Worm (Caenorhabditis elegans) whole organism, late embryonic: ENCODE results near the gene folr-1.

Source experiments
- C08G9.2 ChIP-seq: sonication (generic microtip); optimal IDR thresholded peaks from 2 replicates; lab custom pipeline; 2016; ENCODE audit warnings: mild to moderate bottlenecking, missing genetic modification characterization, moderate library complexity, missing compliant biosample characterization
- F13H6.1 ChIP-seq: sonication (generic microtip); optimal IDR thresholded peaks from 2 replicates; lab custom pipeline; 2016; ENCODE audit warnings: missing genetic modification characterization, missing compliant biosample characterization
- K09A11.1 ChIP-seq: sonication (generic microtip); optimal IDR thresholded peaks from 2 replicates; lab custom pipeline; 2017; ENCODE audit warnings: antibody characterized with exemption, mild to moderate bottlenecking, missing genetic modification characterization, missing compliant biosample characterization; ENCODE audit not compliant: insufficient read depth
- T23F11.4 ChIP-seq: fragments of 200-800 bp; sonication (Bioruptor generic); optimal IDR thresholded peaks from 2 replicates; lab custom pipeline; 2018; ENCODE audit warnings: mild to moderate bottlenecking, missing genetic modification characterization, missing compliant biosample characterization
- Y22D7AL.16 ChIP-seq: sonication (generic microtip); optimal IDR thresholded peaks from 2 replicates; lab custom pipeline; 2016; ENCODE audit warnings: missing genetic modification characterization, missing compliant biosample characterization
- ama-1 ChIP-seq: fragments of 150-350 bp; optimal IDR thresholded peaks from 2 replicates; lab custom pipeline; 2014
- ceh-14 ChIP-seq: sonication (generic microtip); optimal IDR thresholded peaks from 2 replicates; lab custom pipeline; 2016; ENCODE audit warnings: missing genotype, missing genetic modification characterization, missing compliant biosample characterization
- ceh-18 ChIP-seq: sonication (generic microtip); optimal IDR thresholded peaks from 2 replicates; lab custom pipeline; 2016; ENCODE audit warnings: missing genetic modification characterization, missing compliant biosample characterization
- ceh-19 ChIP-seq: fragments of 200-800 bp; sonication (Bioruptor generic); optimal IDR thresholded peaks from 2 replicates; lab custom pipeline; 2018; ENCODE audit warnings: mild to moderate bottlenecking, missing genetic modification characterization, missing compliant biosample characterization
- ceh-2 ChIP-seq: sonication (generic microtip); optimal IDR thresholded peaks from 2 replicates; lab custom pipeline; 2016; ENCODE audit warnings: missing genotype, missing genetic modification characterization, missing compliant biosample characterization
- ceh-22 ChIP-seq: sonication (generic microtip); optimal IDR thresholded peaks from 2 replicates; lab custom pipeline; 2017; ENCODE audit warnings: missing biosample characterization, missing genetic modification characterization
- ceh-31 ChIP-seq: sonication (generic microtip); optimal IDR thresholded peaks from 2 replicates; lab custom pipeline; 2016; ENCODE audit warnings: missing genetic modification characterization, missing compliant biosample characterization
- ceh-34 ChIP-seq: sonication (generic microtip); optimal IDR thresholded peaks from 2 replicates; lab custom pipeline; 2016; ENCODE audit warnings: mild to moderate bottlenecking, missing genetic modification characterization, missing compliant biosample characterization
- ceh-45 ChIP-seq: fragments of 200-800 bp; sonication (Bioruptor generic); IDR thresholded peaks from 2 replicates; pipeline ENCODE4 v1.3.6; 2022; ENCODE audit warnings: missing genetic modification reagents, missing genetic modification characterization, missing compliant biosample characterization
- che-1 ChIP-seq: sonication (generic microtip); optimal IDR thresholded peaks from 2 replicates; lab custom pipeline; 2016; ENCODE audit warnings: mild to moderate bottlenecking, missing genetic modification characterization, missing compliant biosample characterization
- dve-1 ChIP-seq: sonication (generic microtip); optimal IDR thresholded peaks from 2 replicates; lab custom pipeline; 2017; ENCODE audit warnings: antibody characterized with exemption, mild to moderate bottlenecking, missing genetic modification characterization, missing compliant biosample characterization
- elt-2 ChIP-seq: sonication (generic microtip); optimal IDR thresholded peaks from 2 replicates; lab custom pipeline; 2016; ENCODE audit warnings: missing genetic modification reagents, missing genetic modification characterization, missing compliant biosample characterization
- ets-4 ChIP-seq: sonication (generic microtip); optimal IDR thresholded peaks from 2 replicates; lab custom pipeline; 2016; ENCODE audit warnings: missing genetic modification characterization, missing compliant biosample characterization
- eyg-1 ChIP-seq: sonication (generic microtip); optimal IDR thresholded peaks from 2 replicates; lab custom pipeline; 2016; ENCODE audit warnings: missing genotype, missing genetic modification characterization, missing compliant biosample characterization
- fax-1 ChIP-seq: sonication (generic microtip); optimal IDR thresholded peaks from 2 replicates; lab custom pipeline; 2016; ENCODE audit warnings: missing genotype, missing genetic modification characterization, missing compliant biosample characterization
- fkh-6 ChIP-seq: sonication (generic microtip); optimal IDR thresholded peaks from 2 replicates; lab custom pipeline; 2016; ENCODE audit warnings: missing genetic modification characterization, missing compliant biosample characterization
- hlh-13 ChIP-seq: fragments of 200-800 bp; sonication (Bioruptor generic); optimal IDR thresholded peaks from 2 replicates; lab custom pipeline; 2018; ENCODE audit warnings: mild to moderate bottlenecking, missing genetic modification characterization, missing compliant biosample characterization
- hlh-30 ChIP-seq: sonication (generic microtip); optimal IDR thresholded peaks from 2 replicates; lab custom pipeline; 2017; ENCODE audit warnings: antibody characterized with exemption, missing genetic modification characterization, missing compliant biosample characterization; ENCODE audit not compliant: insufficient read depth
- hlh-6 ChIP-seq: sonication (generic microtip); optimal IDR thresholded peaks from 2 replicates; lab custom pipeline; 2016; ENCODE audit warnings: missing genotype, missing genetic modification characterization, missing compliant biosample characterization
- hlh-8 ChIP-seq: sonication (generic microtip); optimal IDR thresholded peaks from 2 replicates; lab custom pipeline; 2016; ENCODE audit warnings: missing genotype, missing genetic modification characterization, missing compliant biosample characterization
- madf-2 ChIP-seq: sonication (generic microtip); optimal IDR thresholded peaks from 2 replicates; lab custom pipeline; 2017; ENCODE audit warnings: missing genetic modification characterization, missing compliant biosample characterization
- nfya-1 ChIP-seq: sonication (generic microtip); optimal IDR thresholded peaks from 2 replicates; lab custom pipeline; 2017; ENCODE audit warnings: missing genetic modification characterization, mild to moderate bottlenecking, missing compliant biosample characterization, antibody characterized with exemption, moderate library complexity
- nhr-232 ChIP-seq: sonication (generic microtip); optimal IDR thresholded peaks from 2 replicates; lab custom pipeline; 2016; ENCODE audit warnings: missing genetic modification characterization, missing compliant biosample characterization
- odd-2 ChIP-seq: sonication (generic microtip); optimal IDR thresholded peaks from 2 replicates; lab custom pipeline; 2017; ENCODE audit warnings: antibody characterized with exemption, mild to moderate bottlenecking, missing genetic modification characterization, missing compliant biosample characterization
- pat-9 ChIP-seq: fragments of 200-800 bp; sonication (Bioruptor generic); optimal IDR thresholded peaks from 2 replicates; lab custom pipeline; 2018; ENCODE audit warnings: mild to moderate bottlenecking, missing genetic modification characterization, moderate library complexity, missing compliant biosample characterization
- pha-2 ChIP-seq: sonication (generic microtip); optimal IDR thresholded peaks from 2 replicates; lab custom pipeline; 2017; ENCODE audit warnings: mild to moderate bottlenecking, missing genetic modification characterization, missing compliant biosample characterization
- pqm-1 ChIP-seq: sonication (generic microtip); optimal IDR thresholded peaks from 2 replicates; lab custom pipeline; 2016; ENCODE audit warnings: missing genetic modification characterization, missing compliant biosample characterization
- pros-1 ChIP-seq: fragments of 150-350 bp; optimal IDR thresholded peaks from 2 replicates; lab custom pipeline; 2014; ENCODE audit warnings: missing biosample characterization, missing genetic modification reagents, missing genetic modification characterization
- ref-2 ChIP-seq: sonication (generic microtip); optimal IDR thresholded peaks from 2 replicates; lab custom pipeline; 2016; ENCODE audit warnings: missing genetic modification characterization, missing compliant biosample characterization
- rnt-1 ChIP-seq: sonication (generic microtip); optimal IDR thresholded peaks from 2 replicates; lab custom pipeline; 2016; ENCODE audit warnings: missing genetic modification characterization, missing compliant biosample characterization
- sdc-2 ChIP-seq: sonication (generic microtip); optimal IDR thresholded peaks from 2 replicates; lab custom pipeline; 2016; ENCODE audit warnings: missing genotype, missing genetic modification characterization, missing compliant biosample characterization
- sox-2 ChIP-seq: fragments of 200-800 bp; sonication (Bioruptor generic); IDR thresholded peaks from 2 replicates; pipeline ENCODE4 v1.3.6; 2022; ENCODE audit warnings: missing genetic modification reagents, missing genetic modification characterization, missing compliant biosample characterization
- sox-4 ChIP-seq: sonication (generic microtip); optimal IDR thresholded peaks from 2 replicates; lab custom pipeline; 2017; ENCODE audit warnings: mild to moderate bottlenecking, missing genetic modification characterization, inconsistent platforms, missing compliant biosample characterization
- syd-9 ChIP-seq: sonication (generic microtip); optimal IDR thresholded peaks from 2 replicates; lab custom pipeline; 2016; ENCODE audit warnings: mild to moderate bottlenecking, missing genetic modification characterization, moderate library complexity, missing compliant biosample characterization
- tbx-2 ChIP-seq: sonication (generic microtip); optimal IDR thresholded peaks from 2 replicates; lab custom pipeline; 2016; ENCODE audit warnings: missing genetic modification characterization, missing compliant biosample characterization
- tbx-7 ChIP-seq: sonication (generic microtip); optimal IDR thresholded peaks from 2 replicates; lab custom pipeline; 2016; ENCODE audit warnings: missing genotype, missing genetic modification characterization, missing compliant biosample characterization
- unc-42 ChIP-seq: sonication (generic microtip); optimal IDR thresholded peaks from 2 replicates; lab custom pipeline; 2016; ENCODE audit warnings: missing genotype, missing genetic modification characterization, missing compliant biosample characterization
- unc-55 ChIP-seq: sonication (generic microtip); optimal IDR thresholded peaks from 2 replicates; lab custom pipeline; 2017; ENCODE audit warnings: missing biosample characterization, missing genetic modification reagents, missing genetic modification characterization
- zip-5 ChIP-seq: sonication (generic microtip); optimal IDR thresholded peaks from 2 replicates; lab custom pipeline; 2016; ENCODE audit warnings: missing genetic modification characterization, missing compliant biosample characterization
- ztf-16 ChIP-seq: sonication (generic microtip); optimal IDR thresholded peaks from 2 replicates; lab custom pipeline; 2017; ENCODE audit warnings: missing genetic modification characterization, missing compliant biosample characterization

The folr-1 gene

DNA sequence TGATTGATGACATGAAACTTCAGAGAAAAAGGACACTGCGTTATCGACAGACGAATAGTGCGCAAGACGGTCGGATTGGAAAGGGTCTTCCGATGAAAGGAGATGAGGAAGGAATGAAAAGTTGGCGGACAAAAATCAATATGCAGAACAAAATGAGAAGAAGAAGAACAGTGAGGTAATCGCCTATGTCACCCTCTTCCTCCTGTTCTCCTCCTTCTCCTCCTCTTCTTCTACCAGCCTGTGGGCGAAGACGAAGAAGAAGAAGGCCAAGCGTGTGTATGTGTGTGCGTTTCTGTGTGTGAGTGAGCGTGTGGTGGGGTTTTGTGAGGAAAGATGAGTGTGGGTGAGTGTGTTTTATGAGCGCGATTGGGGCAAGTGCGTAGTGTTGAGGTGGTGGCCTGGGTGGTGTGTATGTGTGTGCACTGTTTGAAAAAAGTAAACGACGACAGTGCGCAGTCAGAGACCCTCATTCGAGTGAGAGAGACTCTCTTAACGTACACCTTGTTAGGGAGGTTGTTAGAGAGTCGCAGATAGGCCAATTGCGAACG is 13.2 kb downstream of the folr-1 start, which contains the start of gene tsp-21:
TSS of gene tsp-21 (plus strand) at position 146 of the 548 bp plus-strand sequence.
- TF ChIP-seq ref-2 (tag; lab: Kevin White, UChicago), result peak; percentile 76
- no peak for TF ChIP-seq sox-2
- peak; percentile 20 for TF ChIP-seq K09A11.1 (tag; lab: Kevin White, UChicago)
- TF ChIP-seq ceh-34 (tag; lab: Kevin White, UChicago), result peak; percentile 72
- peak; percentile 58 for TF ChIP-seq nhr-232 (tag; lab: Kevin White, UChicago)
- TF ChIP-seq pqm-1, result no peak
- peak; percentile 68 for TF ChIP-seq ceh-31 (tag; lab: Kevin White, UChicago)
- peak; percentile 46 for TF ChIP-seq hlh-30 (tag; lab: Kevin White, UChicago)
- TF ChIP-seq nfya-1, result peak; percentile 79
- TF ChIP-seq ceh-18, result peak; percentile 78
- TF ChIP-seq tbx-7, result peak; percentile 2
- peak; percentile 55 for TF ChIP-seq syd-9 (tag; lab: Kevin White, UChicago)
- TF ChIP-seq ceh-22 (tag; lab: Kevin White, UChicago), result no peak
- TF ChIP-seq zip-5 (tag; lab: Kevin White, UChicago), result no peak
- TF ChIP-seq ama-1 (lab: Kevin White, UChicago), result no peak
- no peak for TF ChIP-seq ceh-45 (GFP tag; lab: Robert Waterston, UW)
- TF ChIP-seq ceh-2 (tag; lab: Kevin White, UChicago), result peak; percentile 52
- peak; percentile 14 for TF ChIP-seq eyg-1 (tag; lab: Kevin White, UChicago)
- TF ChIP-seq fkh-6 (tag; lab: Kevin White, UChicago), result peak; percentile 41
- TF ChIP-seq ceh-19 (GFP tag; lab: Kevin White, UChicago), result no peak
- TF ChIP-seq dve-1, result peak; percentile 41
- peak; percentile 43 for TF ChIP-seq hlh-8 (tag; lab: Kevin White, UChicago)
- no peak for TF ChIP-seq ets-4 (tag; lab: Kevin White, UChicago)
- TF ChIP-seq pros-1 (tag; lab: Kevin White, UChicago), result peak; percentile 8
- TF ChIP-seq pha-2, result peak; percentile 55
- TF ChIP-seq sox-4 (tag; lab: Kevin White, UChicago), result peak; percentile 47
- TF ChIP-seq sdc-2 (tag; lab: Kevin White, UChicago), result peak; percentile 81
- TF ChIP-seq ceh-14 (tag; lab: Kevin White, UChicago), result peak; percentile 14
- peak; percentile 32 for TF ChIP-seq ztf-16 (tag; lab: Kevin White, UChicago)
- TF ChIP-seq F13H6.1 (tag; lab: Kevin White, UChicago), result peak; percentile 16
- TF ChIP-seq odd-2 (tag; lab: Kevin White, UChicago), result no peak
- peak; percentile 75 for TF ChIP-seq T23F11.4 (GFP tag; lab: Kevin White, UChicago)
- TF ChIP-seq hlh-13 (GFP tag; lab: Kevin White, UChicago), result no peak
- peak; percentile 81 for TF ChIP-seq elt-2 (tag; lab: Kevin White, UChicago)
- TF ChIP-seq che-1, result peak; percentile 21
- no peak for TF ChIP-seq Y22D7AL.16 (tag; lab: Kevin White, UChicago)
- peak; percentile 42 for TF ChIP-seq fax-1 (tag; lab: Kevin White, UChicago)
- peak; percentile 10 for TF ChIP-seq pat-9
- peak; percentile 90 for TF ChIP-seq rnt-1 (tag; lab: Kevin White, UChicago)
- TF ChIP-seq unc-42 (tag; lab: Kevin White, UChicago), result peak; percentile 48
- peak; percentile 55 for TF ChIP-seq C08G9.2 (tag; lab: Kevin White, UChicago)
- peak; percentile 87 for TF ChIP-seq tbx-2 (tag; lab: Kevin White, UChicago)
- TF ChIP-seq hlh-6 (tag; lab: Kevin White, UChicago), result peak; percentile 85
- TF ChIP-seq unc-55 (GFP tag; lab: Kevin White, UChicago), result peak; percentile 72
- TF ChIP-seq madf-2 (tag; lab: Kevin White, UChicago), result peak; percentile 80
- TF ChIP-seq, all 69 proteins: peak for 34
